Worm (Caenorhabditis elegans): ENCODE measurements around the gene let-4.
A peak's percentile ranks its signal among the peaks of the same experiment; 100 is the strongest.

- TF ChIP-seq pha-4 (tag; optimal IDR thresholded peaks at IDR 0.05) (no peak), nhr-11 (tag; optimal IDR thresholded peaks at IDR 0.05) (no peak), T23F11.4 (GFP tag; optimal IDR thresholded peaks at IDR 0.05) (no peak), elt-2 (tag; optimal IDR thresholded peaks at IDR 0.05) (no peak), fkh-10 (GFP tag; optimal IDR thresholded peaks at IDR 0.05) (no peak), pha-2 (tag; optimal IDR thresholded peaks at IDR 0.05) (no peak), unc-55 (GFP tag; optimal IDR thresholded peaks at IDR 0.05) (no peak), ceh-22 (tag; optimal IDR thresholded peaks at IDR 0.05) (no peak), nfya-1 (tag; optimal IDR thresholded peaks at IDR 0.05) (peak; percentile 4), ama-1 (optimal IDR thresholded peaks at IDR 0.05) (no peak), ets-4 (tag; optimal IDR thresholded peaks at IDR 0.05) (no peak), mec-3 (tag; optimal IDR thresholded peaks at IDR 0.05; ENCODE audit: borderline replicate concordance) (no peak), tbx-2 (tag; optimal IDR thresholded peaks at IDR 0.05) (no peak)
Observed at ce11 chrX:14559084-14559483, 18.7 kb upstream of the let-4 start.
